Worm (Caenorhabditis elegans) whole organism, L2 larva: Measurements from ENCODE around the gene vgln-1.

Source experiments
- ZK546.5 ChIP-seq: sonication (generic microtip); optimal IDR thresholded peaks from 2 replicates; lab custom pipeline; 2017; ENCODE audit warnings: missing biosample characterization, missing genetic modification characterization
- aly-2 ChIP-seq: fragments of 150-350 bp; optimal IDR thresholded peaks from 2 replicates; lab custom pipeline; 2014; ENCODE audit warnings: missing biosample characterization, missing genetic modification characterization
- ama-1 ChIP-seq: fragments of 150-350 bp; optimal IDR thresholded peaks from 2 replicates; lab custom pipeline; 2018; ENCODE audit warnings: inconsistent platforms
- dmd-4 ChIP-seq: sonication (generic microtip); optimal IDR thresholded peaks from 2 replicates; lab custom pipeline; 2017; ENCODE audit warnings: missing biosample characterization, missing genetic modification characterization
- gmeb-1 ChIP-seq: fragments of 150-350 bp; optimal IDR thresholded peaks from 2 replicates; lab custom pipeline; 2014; ENCODE audit warnings: missing biosample characterization, missing genetic modification characterization
- lin-13 ChIP-seq: fragments of 150-350 bp; optimal IDR thresholded peaks from 2 replicates; lab custom pipeline; 2014; ENCODE audit warnings: missing biosample characterization, missing genetic modification reagents, missing genetic modification characterization
- lin-39 ChIP-seq: fragments of 150-350 bp; optimal IDR thresholded peaks from 2 replicates; lab custom pipeline; 2014; ENCODE audit warnings: missing biosample characterization, missing genetic modification reagents, missing genetic modification characterization
- lsy-2 ChIP-seq, 2 experiments: fragments of 150-350 bp in 1 of 2; sonication (generic microtip) in 1 of 2; optimal IDR thresholded peaks; 2 replicates each; lab custom pipeline; 2014 to 2017; ENCODE audit warnings: missing biosample characterization in 2 of 2, missing genetic modification characterization in 2 of 2
- nhr-12 ChIP-seq: fragments of 150-350 bp; optimal IDR thresholded peaks from 2 replicates; lab custom pipeline; 2014; ENCODE audit warnings: missing biosample characterization, missing genetic modification characterization
- nhr-23 ChIP-seq: fragments of 150-350 bp; optimal IDR thresholded peaks from 2 replicates; lab custom pipeline; 2014; ENCODE audit warnings: missing biosample characterization, missing genetic modification reagents, missing genetic modification characterization
- nhr-25 ChIP-seq: fragments of 150-350 bp; sonication (generic microtip); optimal IDR thresholded peaks from 3 replicates; lab custom pipeline; 2014; ENCODE audit warnings: missing biosample characterization, missing genetic modification characterization
- zag-1 ChIP-seq: fragments of 150-350 bp; optimal IDR thresholded peaks from 2 replicates; lab custom pipeline; 2014; ENCODE audit warnings: missing biosample characterization, missing genetic modification characterization
- ztf-1 ChIP-seq: fragments of 200-800 bp; sonication (Bioruptor generic); conservative IDR thresholded peaks from 2 replicates; pipeline ENCODE4 v1.3.6; 2022; ENCODE audit warnings: missing genetic modification characterization, missing compliant biosample characterization
- ztf-11 ChIP-seq: sonication (generic microtip); optimal IDR thresholded peaks from 2 replicates; lab custom pipeline; 2017; ENCODE audit warnings: missing biosample characterization, missing genetic modification characterization

DNA sequence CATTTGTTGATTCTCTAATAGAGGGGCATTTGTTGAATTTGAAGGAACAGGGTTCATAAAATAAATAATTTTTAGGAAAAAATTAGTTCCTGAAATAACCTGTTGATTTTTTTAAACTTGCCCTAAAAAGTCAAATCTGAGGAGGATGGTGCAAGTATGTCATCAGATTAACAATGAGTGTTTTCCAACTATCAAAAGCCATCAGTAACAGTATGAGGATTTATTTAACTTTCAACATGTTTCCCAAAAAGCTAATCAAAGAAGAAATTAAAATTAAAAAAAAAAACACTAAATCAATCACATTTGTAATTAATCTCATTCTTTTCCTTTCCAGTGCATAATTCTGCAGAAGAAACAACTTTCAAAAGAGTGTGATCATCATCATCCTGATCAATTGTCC is 31.3 kb downstream of the vgln-1 start, which contains the start of gene chil-5:
- TF ChIP-seq gmeb-1 (tag; lab: Kevin White, UChicago) (no peak), ZK546.5 (no peak), aly-2 (no peak), lin-13 (GFP tag; lab: Kevin White, UChicago) (no peak), ztf-11 (tag; lab: Kevin White, UChicago) (no peak), ztf-1 (GFP tag; lab: Robert Waterston, UW) (no peak), dmd-4 (tag; lab: Kevin White, UChicago) (no peak), ama-1 (lab: Kevin White, UChicago) (no peak), lin-39 (tag; lab: Kevin White, UChicago) (no peak), lsy-2 (tag; optimal IDR thresholded peaks at IDR 0.05; lab: Kevin White, UChicago) (no peak), nhr-12 (tag; lab: Kevin White, UChicago) (no peak), nhr-23 (tag; lab: Kevin White, UChicago) (no peak), zag-1 (tag; lab: Kevin White, UChicago) (no peak), nhr-25 (tag; lab: Kevin White, UChicago) (no peak)
